Fruit fly (Drosophila melanogaster): ENCODE measurements around the gene CG32270.
A peak's percentile ranks its signal among the peaks of the same experiment; 100 is the strongest.

CG32270 gene

DNA sequence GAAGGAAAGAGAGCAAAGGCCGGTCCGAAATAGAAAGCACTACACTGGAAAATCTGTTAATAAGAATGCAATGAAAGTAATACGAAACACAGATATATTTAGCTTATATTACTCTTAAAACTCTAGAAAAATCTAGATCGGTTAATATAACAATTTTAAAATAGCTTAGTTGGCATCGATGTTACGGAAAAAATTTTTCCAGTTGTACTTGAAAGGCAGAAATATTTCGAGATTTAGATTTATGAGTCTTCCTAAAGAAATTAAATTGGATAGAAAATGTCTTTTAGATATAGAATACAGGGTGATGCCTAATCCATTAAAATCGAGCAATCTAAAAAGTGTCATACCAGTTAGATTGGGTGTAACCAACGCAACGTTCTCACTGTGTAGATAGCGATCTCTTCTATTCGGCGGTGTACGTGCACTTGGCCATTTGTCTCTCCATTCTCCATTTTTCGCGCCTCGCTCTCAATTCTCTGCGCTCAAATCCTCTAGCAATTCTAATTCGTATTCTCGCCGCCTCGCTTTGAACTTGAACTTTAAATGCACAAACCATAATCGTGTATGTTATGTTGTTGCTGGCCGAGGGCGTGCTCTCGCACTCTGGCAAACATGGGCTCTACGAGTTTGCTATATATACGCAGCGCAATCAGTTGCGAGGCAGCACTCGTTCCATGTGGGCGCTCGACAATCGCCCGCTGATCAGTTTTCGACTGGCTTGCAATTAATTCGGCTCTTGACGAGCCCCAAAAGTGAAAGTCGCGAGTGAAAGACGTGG, 41.4 kb upstream of the CG32270 start (continued):
- TF ChIP-seq MTF-1 (GFP tag; optimal IDR thresholded peaks at IDR 0.05; ENCODE audit: borderline replicate concordance) (peak; percentile 38), Dad (GFP tag; optimal IDR thresholded peaks at IDR 0.05) (peak; percentile 93), CG2875 (GFP tag; optimal IDR thresholded peaks at IDR 0.05) (peak; percentile 92), BtbVII (GFP tag; optimal IDR thresholded peaks at IDR 0.05) (peak; percentile 91), HLH4C (GFP tag; IDR thresholded peaks at IDR 0.05; ENCODE audit: partially characterized antibody) (no peak), CG11093 (GFP tag; IDR thresholded peaks at IDR 0.05) (peak; percentile 88), Hmx (GFP tag; optimal IDR thresholded peaks at IDR 0.05) (peak; percentile 95), cwo (GFP tag; optimal IDR thresholded peaks at IDR 0.05) (peak; percentile 90), Sox102F (GFP tag; optimal IDR thresholded peaks at IDR 0.05) (peak; percentile 94), Scr (GFP tag; IDR thresholded peaks at IDR 0.05; ENCODE audit: partially characterized antibody) (no peak), CG12104 (GFP tag; optimal IDR thresholded peaks at IDR 0.05) (peak; percentile 95), bowl (GFP tag; IDR thresholded peaks at IDR 0.05) (no peak; the same call in 1 of the 2 replicates), Nf-YB (GFP tag; optimal IDR thresholded peaks at IDR 0.05) (peak; percentile 86), kni (GFP tag; optimal IDR thresholded peaks at IDR 0.05) (peak; percentile 93), ind (GFP tag; optimal IDR thresholded peaks at IDR 0.05) (peak; percentile 95), CG3163 (GFP tag; optimal IDR thresholded peaks at IDR 0.05) (peak; percentile 79), CG6765 (GFP tag; optimal IDR thresholded peaks at IDR 0.05) (peak; percentile 86), trem (tag; optimal IDR thresholded peaks at IDR 0.05) (peak; percentile 89), Sry-δ (GFP tag; optimal IDR thresholded peaks at IDR 0.05) (peak; percentile 62), CG6272 (GFP tag; IDR thresholded peaks at IDR 0.05) (peak; percentile 78), CG14014 (GFP tag; IDR thresholded peaks at IDR 0.05) (peak; percentile 88), CG17612 (GFP tag; IDR thresholded peaks at IDR 0.05) (no peak; the same call in 1 of the 2 replicates), bbx (GFP tag; IDR thresholded peaks at IDR 0.05; ENCODE audit: partially characterized antibody) (peak; percentile 32; the same call in 1 of the 2 replicates), wdn (GFP tag; IDR thresholded peaks at IDR 0.05) (no peak; the same call in none of the 2 replicates), Ada2b (GFP tag; IDR thresholded peaks at IDR 0.05) (peak; percentile 76), Dek (tag; optimal IDR thresholded peaks at IDR 0.05) (peak; percentile 89), en (GFP tag; optimal IDR thresholded peaks at IDR 0.05) (peak; percentile 80), MESR4 (GFP tag; optimal IDR thresholded peaks at IDR 0.05) (no peak), CG8944 (GFP tag; optimal IDR thresholded peaks at IDR 0.05) (peak; percentile 94), Med (GFP tag) (peak; percentile 97), CG13287 (GFP tag; IDR thresholded peaks at IDR 0.05; ENCODE audit: partially characterized antibody) (peak; percentile 50), CG7357 (GFP tag; IDR thresholded peaks at IDR 0.05) (peak; percentile 86), mirr (GFP tag; optimal IDR thresholded peaks at IDR 0.05) (peak; percentile 59), Vsx1 (GFP tag; optimal IDR thresholded peaks at IDR 0.05) (peak; percentile 83), gcm (GFP tag; optimal IDR thresholded peaks at IDR 0.05) (peak; percentile 90), CG17802 (tag; optimal IDR thresholded peaks at IDR 0.05) (peak; percentile 73), bcd (GFP tag; optimal IDR thresholded peaks at IDR 0.05) (peak; percentile 95), Dll (GFP tag; IDR thresholded peaks at IDR 0.05; ENCODE audit: partially characterized antibody) (no peak), HLH54F (GFP tag; optimal IDR thresholded peaks at IDR 0.05) (peak; percentile 95), hkb (optimal IDR thresholded peaks at IDR 0.05) (no peak), hkb (GFP tag; IDR thresholded peaks at IDR 0.05) (peak; percentile 80), Blimp-1 (GFP tag; optimal IDR thresholded peaks at IDR 0.05) (peak; percentile 66), lola (GFP tag; optimal IDR thresholded peaks at IDR 0.05) (peak in 1 of 3 experiments; percentile 97), Trl (optimal IDR thresholded peaks at IDR 0.05) (peak; percentile 73 to 89), Trl (GFP tag; optimal IDR thresholded peaks at IDR 0.05) (peak; percentile 87), CG5180 (GFP tag; optimal IDR thresholded peaks at IDR 0.05) (peak; percentile 81), CG10654 (GFP tag; optimal IDR thresholded peaks at IDR 0.05) (peak; percentile 83), CG4424 (GFP tag; optimal IDR thresholded peaks at IDR 0.05) (peak; percentile 97)
